Fruit fly (Drosophila melanogaster): Measurements from ENCODE around the gene CG32816.

Gene CG32816

DNA sequence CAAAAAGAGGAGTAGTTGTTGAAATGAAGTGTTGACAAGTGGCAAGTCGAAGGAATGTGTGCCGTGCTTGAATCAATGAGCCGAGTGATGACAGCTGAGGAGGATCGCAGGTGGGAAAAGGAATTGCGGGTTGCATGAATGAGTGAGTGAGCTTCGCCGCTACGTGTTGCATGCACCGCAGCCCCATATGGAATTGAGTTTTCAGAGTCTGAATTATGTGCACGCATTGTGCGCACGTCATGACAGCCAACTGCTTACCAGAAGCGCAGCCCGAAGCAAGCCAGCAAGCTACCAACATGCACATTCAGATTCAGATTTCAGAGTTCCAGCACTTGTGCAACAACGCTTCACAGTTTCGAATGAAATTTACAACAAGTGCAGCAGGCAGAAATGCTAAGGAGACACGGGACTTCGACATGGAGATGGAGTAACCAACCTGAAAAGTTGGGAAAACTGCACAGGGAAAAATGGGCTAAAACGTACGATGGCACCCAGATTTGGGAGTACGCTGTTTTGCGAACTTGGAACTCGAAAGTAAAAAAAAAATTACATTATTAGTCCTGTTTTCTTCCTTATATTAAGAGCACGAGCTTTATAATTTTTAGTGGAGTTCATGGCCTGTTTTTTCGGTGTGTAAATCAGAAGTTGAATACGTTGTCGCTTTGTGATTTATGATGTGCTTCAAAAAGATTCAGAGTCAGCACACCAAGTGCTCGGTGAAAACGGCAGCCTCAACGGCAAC lies 84.6 kb downstream of the CG32816 start:
- TF ChIP-seq Eip78C (GFP tag): peak; percentile 84
- TF ChIP-seq Met (GFP tag; optimal IDR thresholded peaks at IDR 0.05): peak; percentile 43
- TF ChIP-seq CG6808 (GFP tag; optimal IDR thresholded peaks at IDR 0.05): no peak
- TF ChIP-seq salr (GFP tag; optimal IDR thresholded peaks at IDR 0.05): no peak
- TF ChIP-seq Eip93F (GFP tag; optimal IDR thresholded peaks at IDR 0.05): no peak
- no peak for TF ChIP-seq CG10669 (GFP tag; optimal IDR thresholded peaks at IDR 0.05)
- TF ChIP-seq dac (GFP tag; optimal IDR thresholded peaks at IDR 0.05): no peak
- TF ChIP-seq vri (GFP tag; optimal IDR thresholded peaks at IDR 0.05): no peak
- peak; percentile 2 for TF ChIP-seq Sox14 (GFP tag; optimal IDR thresholded peaks at IDR 0.05)
- TF ChIP-seq Ets96B (tag; optimal IDR thresholded peaks at IDR 0.05): no peak
- TF ChIP-seq CG8119 (GFP tag; IDR thresholded peaks at IDR 0.05): no peak
- TF ChIP-seq ss (GFP tag; optimal IDR thresholded peaks at IDR 0.05): peak; percentile 21 to 97
- TF ChIP-seq CG6276 (GFP tag; optimal IDR thresholded peaks at IDR 0.05): no peak
- TF ChIP-seq pdm3 (GFP tag; optimal IDR thresholded peaks at IDR 0.05): peak; percentile 37
- TF ChIP-seq CG34406 (GFP tag; optimal IDR thresholded peaks at IDR 0.05): no peak
- TF ChIP-seq fd59A (GFP tag; optimal IDR thresholded peaks at IDR 0.05): no peak
- no peak for TF ChIP-seq eg (GFP tag; IDR thresholded peaks at IDR 0.05)
- TF ChIP-seq CG15336 (GFP tag; IDR thresholded peaks at IDR 0.05): no peak
- peak; percentile 2 for TF ChIP-seq CG31627 (GFP tag; optimal IDR thresholded peaks at IDR 0.05)
- TF ChIP-seq topi (GFP tag; optimal IDR thresholded peaks at IDR 0.05): peak; percentile 51
- no peak for TF ChIP-seq CG3032 (tag; optimal IDR thresholded peaks at IDR 0.05)
- peak; percentile 74 for TF ChIP-seq svp (GFP tag)
- TF ChIP-seq CG6854 (GFP tag; optimal IDR thresholded peaks at IDR 0.05): no peak
- TF ChIP-seq Hr38 (GFP tag; optimal IDR thresholded peaks at IDR 0.05): no peak
- peak; percentile 20 for TF ChIP-seq acj6 (GFP tag; optimal IDR thresholded peaks at IDR 0.05)
- TF ChIP-seq spab (GFP tag; optimal IDR thresholded peaks at IDR 0.05): no peak
- peak; percentile 13 for TF ChIP-seq CG8632 (GFP tag; optimal IDR thresholded peaks at IDR 0.05)
- no peak for TF ChIP-seq fkh (GFP tag; optimal IDR thresholded peaks at IDR 0.05)
- peak; percentile 14 for TF ChIP-seq CG11902 (GFP tag; optimal IDR thresholded peaks at IDR 0.05)
- peak; percentile 32 for TF ChIP-seq lz (GFP tag; optimal IDR thresholded peaks at IDR 0.05)
- peak; percentile 18 for TF ChIP-seq Smox (GFP tag; optimal IDR thresholded peaks at IDR 0.05)
- TF ChIP-seq CG7368 (GFP tag; optimal IDR thresholded peaks at IDR 0.05): no peak
- peak; percentile 38 for TF ChIP-seq Ets21C (GFP tag; optimal IDR thresholded peaks at IDR 0.05)
- peak; percentile 9 for TF ChIP-seq Eip75B (GFP tag; optimal IDR thresholded peaks at IDR 0.05)
- peak; percentile 50 for TF ChIP-seq esn (GFP tag; optimal IDR thresholded peaks at IDR 0.05)
- no peak for TF ChIP-seq CG10631 (GFP tag; optimal IDR thresholded peaks at IDR 0.05)
- no peak for TF ChIP-seq Gug (GFP tag; IDR thresholded peaks at IDR 0.05)
- TF ChIP-seq net (GFP tag; optimal IDR thresholded peaks at IDR 0.05): no peak
- TF ChIP-seq CG16779 (tag; optimal IDR thresholded peaks at IDR 0.05): no peak
- no peak for TF ChIP-seq fd85E (GFP tag; optimal IDR thresholded peaks at IDR 0.05)
- peak; percentile 28 for TF ChIP-seq CG6792 (GFP tag; optimal IDR thresholded peaks at IDR 0.05)
- peak; percentile 10 for TF ChIP-seq Sox15 (GFP tag; optimal IDR thresholded peaks at IDR 0.05)
- TF ChIP-seq OdsH (GFP tag; optimal IDR thresholded peaks at IDR 0.05): peak; percentile 44
- TF ChIP-seq CG9139 (GFP tag; optimal IDR thresholded peaks at IDR 0.05): no peak
- peak; percentile 27 for TF ChIP-seq CG32006 (GFP tag; optimal IDR thresholded peaks at IDR 0.05)
- TF ChIP-seq CG1621 (tag; optimal IDR thresholded peaks at IDR 0.05): no peak
- TF ChIP-seq dsx (GFP tag; optimal IDR thresholded peaks at IDR 0.05; ENCODE audit: poor library complexity, severe bottlenecking): no peak
- peak; percentile 38 for TF ChIP-seq Hr39 (GFP tag; optimal IDR thresholded peaks at IDR 0.05)
- TF ChIP-seq Hr4 (GFP tag; optimal IDR thresholded peaks at IDR 0.05): no peak
- peak; percentile 43 for TF ChIP-seq cyc (GFP tag; optimal IDR thresholded peaks at IDR 0.05)
- TF ChIP-seq CG11762 (GFP tag; optimal IDR thresholded peaks at IDR 0.05; ENCODE audit: insufficient read depth): no peak

Measured in whole organism, prepupa.